Worm (Caenorhabditis elegans): ENCODE results near the gene clec-147.

ce11 chrII:14494464-14494863 is 43.2 kb downstream of the clec-147 start:
- no peak for TF ChIP-seq pqm-1 (tag; optimal IDR thresholded peaks at IDR 0.05)
- TF ChIP-seq Y116A8C.19 (tag; optimal IDR thresholded peaks at IDR 0.05; ENCODE audit: borderline replicate concordance) = no peak
- TF ChIP-seq alr-1 (tag; optimal IDR thresholded peaks at IDR 0.05; ENCODE audit: borderline replicate concordance) = no peak
- TF ChIP-seq lin-35 (GFP tag; optimal IDR thresholded peaks at IDR 0.05) = no peak
- no peak for TF ChIP-seq zag-1 (tag; optimal IDR thresholded peaks at IDR 0.05)

All from whole organism, L1 larva.